Fruit fly (Drosophila melanogaster) whole organism, pupa: ENCODE results near the gene Zw.

Experiments used
- CG13204 ChIP-seq: fragments of 200-800 bp; sonication (Bioruptor generic); optimal IDR thresholded peaks from 2 replicates; lab custom pipeline; 2018; ENCODE audit warnings: missing biosample characterization, mild to moderate bottlenecking, missing genetic modification characterization, moderate library complexity
- CG14655 ChIP-seq: fragments of 200-800 bp; sonication (Bioruptor generic); optimal IDR thresholded peaks from 3 replicates; lab custom pipeline; 2017; ENCODE audit warnings: mild to moderate bottlenecking, missing biosample characterization, missing genetic modification reagents, missing genetic modification characterization
- CG34367 ChIP-seq: fragments of 200-800 bp; sonication (Bioruptor generic); optimal IDR thresholded peaks from 2 replicates; lab custom pipeline; 2018; ENCODE audit warnings: missing biosample characterization, mild to moderate bottlenecking, missing genetic modification characterization
- CG8159 ChIP-seq: fragments of 200-800 bp; sonication (Bioruptor generic); optimal IDR thresholded peaks from 3 replicates; lab custom pipeline; 2018; ENCODE audit warnings: missing biosample characterization, mild to moderate bottlenecking, missing genetic modification characterization, moderate library complexity
- CG8301 ChIP-seq: fragments of 200-800 bp; sonication (Bioruptor generic); optimal IDR thresholded peaks from 2 replicates; lab custom pipeline; 2018; ENCODE audit warnings: missing biosample characterization, mild to moderate bottlenecking, missing genetic modification characterization
- CG9948 ChIP-seq: fragments of 200-800 bp; sonication (Bioruptor generic); optimal IDR thresholded peaks from 2 replicates; lab custom pipeline; 2018; ENCODE audit warnings: missing biosample characterization, mild to moderate bottlenecking, missing genetic modification characterization, moderate library complexity
- D1 ChIP-seq: fragments of 200-800 bp; sonication (Bioruptor generic); optimal IDR thresholded peaks from 2 replicates; lab custom pipeline; 2018; ENCODE audit warnings: missing biosample characterization, mild to moderate bottlenecking, missing genetic modification characterization, moderate library complexity
- Snoo ChIP-seq: fragments of 200-800 bp; sonication (Bioruptor generic); optimal IDR thresholded peaks from 3 replicates; lab custom pipeline; 2017; ENCODE audit warnings: missing biosample characterization, mild to moderate bottlenecking, missing genetic modification characterization, inconsistent platforms
- gl ChIP-seq: fragments of 200-800 bp; sonication (Bioruptor generic); optimal IDR thresholded peaks from 2 replicates; lab custom pipeline; 2018; ENCODE audit warnings: missing biosample characterization, mild to moderate bottlenecking, missing genetic modification characterization

- TF ChIP-seq gl (tag; lab: Kevin White, UChicago), result no peak
- TF ChIP-seq CG8159 (tag; lab: Kevin White, UChicago), result no peak
- TF ChIP-seq CG9948 (tag; lab: Kevin White, UChicago), result no peak
- no peak for TF ChIP-seq CG8301
- TF ChIP-seq CG34367 (tag; lab: Kevin White, UChicago), result no peak
- no peak for TF ChIP-seq Snoo
- TF ChIP-seq D1 (tag; lab: Kevin White, UChicago), result no peak
- TF ChIP-seq CG14655 (GFP tag; lab: Kevin White, UChicago), result no peak
- TF ChIP-seq CG13204 (GFP tag; lab: Kevin White, UChicago), result no peak
Observed at dm6 chrX:19651757-19652419, 15.2 kb upstream of the Zw start, which contains the start of the genes Ranbp21 and Elys.
